Fruit fly (Drosophila melanogaster) whole organism, prepupa: Measurements from ENCODE around the gene CG16953.
A peak's percentile ranks its signal among the peaks of the same experiment; 100 is the strongest.

Experiments used
- CG11294 ChIP-seq: fragments of 200-800 bp; sonication (Bioruptor generic); IDR thresholded peaks from 2 replicates; pipeline ENCODE4 v1.3.6; 2022; ENCODE audit warnings: missing biosample characterization, missing genetic modification characterization
- CG11762 ChIP-seq: fragments of 200-800 bp; sonication (Bioruptor generic); optimal IDR thresholded peaks from 3 replicates; lab custom pipeline; 2016; ENCODE audit warnings: missing biosample characterization, missing genetic modification characterization; ENCODE audit not compliant: insufficient read depth
- CG11902 ChIP-seq: fragments of 200-800 bp; sonication (Bioruptor generic); optimal IDR thresholded peaks from 3 replicates; lab custom pipeline; 2016; ENCODE audit warnings: missing biosample characterization, missing genetic modification characterization
- CG15336 ChIP-seq: fragments of 200-800 bp; sonication (Bioruptor generic); IDR thresholded peaks from 2 replicates; pipeline ENCODE4 v1.3.6; 2022; ENCODE audit warnings: missing biosample characterization, missing genetic modification characterization
- CG16779 ChIP-seq: fragments of 200-800 bp; sonication (Bioruptor generic); optimal IDR thresholded peaks from 3 replicates; lab custom pipeline; 2017; ENCODE audit warnings: missing biosample characterization, mild to moderate bottlenecking, missing genetic modification characterization
- CG3032 ChIP-seq: fragments of 200-800 bp; optimal IDR thresholded peaks from 2 replicates; lab custom pipeline; 2019; ENCODE audit warnings: missing biosample characterization, mild to moderate bottlenecking, missing genetic modification characterization, moderate library complexity
- CG31627 ChIP-seq: fragments of 200-800 bp; sonication (Bioruptor generic); optimal IDR thresholded peaks from 3 replicates; lab custom pipeline; 2016; ENCODE audit warnings: missing biosample characterization, missing genetic modification characterization
- CG34406 ChIP-seq: fragments of 200-800 bp; sonication (Bioruptor generic); optimal IDR thresholded peaks from 3 replicates; lab custom pipeline; 2016; ENCODE audit warnings: missing biosample characterization, missing genetic modification characterization
- CG6163 ChIP-seq: fragments of 200-800 bp; sonication (Bioruptor generic); IDR thresholded peaks from 3 replicates; pipeline ENCODE4 v1.3.6; 2022; ENCODE audit warnings: missing biosample characterization, missing genetic modification characterization
- CG6792 ChIP-seq: fragments of 200-800 bp; sonication (Bioruptor generic); optimal IDR thresholded peaks from 3 replicates; lab custom pipeline; 2016; ENCODE audit warnings: missing biosample characterization, missing genetic modification characterization
- CG6854 ChIP-seq: fragments of 200-800 bp; sonication (Bioruptor generic); optimal IDR thresholded peaks from 2 replicates; lab custom pipeline; 2017; ENCODE audit warnings: missing biosample characterization, mild to moderate bottlenecking, missing genetic modification characterization
- CG8119 ChIP-seq: fragments of 200-800 bp; sonication (Bioruptor generic); IDR thresholded peaks from 3 replicates; pipeline ENCODE4 v1.3.6; 2022; ENCODE audit warnings: missing biosample characterization, missing genetic modification characterization
- CG8632 ChIP-seq: fragments of 200-800 bp; sonication (Bioruptor generic); optimal IDR thresholded peaks from 3 replicates; lab custom pipeline; 2016; ENCODE audit warnings: missing biosample characterization, missing genetic modification characterization
- Eip78C ChIP-seq: fragments of 200-800 bp; sonication (Bioruptor generic); peaks from one replicate; lab custom pipeline; 2016; ENCODE audit warnings: missing biosample characterization, missing genetic modification characterization
- Ets21C ChIP-seq: fragments of 200-800 bp; sonication (Bioruptor generic); optimal IDR thresholded peaks from 3 replicates; lab custom pipeline; 2016; ENCODE audit warnings: missing biosample characterization, missing genetic modification characterization
- Ets96B ChIP-seq: fragments of 200-800 bp; optimal IDR thresholded peaks from 2 replicates; lab custom pipeline; 2019; ENCODE audit warnings: missing biosample characterization, mild to moderate bottlenecking, missing genetic modification characterization, moderate library complexity
- Gug ChIP-seq: fragments of 200-800 bp; sonication (Bioruptor generic); IDR thresholded peaks from 2 replicates; pipeline ENCODE4 v1.3.6; 2022; ENCODE audit warnings: missing biosample characterization, missing genetic modification characterization
- Hr39 ChIP-seq: fragments of 200-800 bp; sonication (Bioruptor generic); optimal IDR thresholded peaks from 2 replicates; lab custom pipeline; 2016; ENCODE audit warnings: missing biosample characterization, missing genetic modification characterization
- Hr4 ChIP-seq: fragments of 200-800 bp; sonication (Bioruptor generic); optimal IDR thresholded peaks from 3 replicates; lab custom pipeline; 2016; ENCODE audit warnings: missing biosample characterization, missing genetic modification characterization
- Lpt ChIP-seq: fragments of 200-800 bp; sonication (Bioruptor generic); optimal IDR thresholded peaks from 3 replicates; lab custom pipeline; 2016; ENCODE audit warnings: missing biosample characterization, missing genetic modification characterization
- Met ChIP-seq: fragments of 200-800 bp; sonication (Bioruptor generic); optimal IDR thresholded peaks from 3 replicates; lab custom pipeline; 2016; ENCODE audit warnings: missing biosample characterization, missing genetic modification characterization
- Smox ChIP-seq: fragments of 200-800 bp; sonication (Bioruptor generic); optimal IDR thresholded peaks from 3 replicates; lab custom pipeline; 2016; ENCODE audit warnings: missing biosample characterization, missing genetic modification characterization
- Sox102F ChIP-seq: fragments of 200-800 bp; sonication (Bioruptor generic); optimal IDR thresholded peaks from 2 replicates; lab custom pipeline; 2016; ENCODE audit warnings: missing biosample characterization, mild to moderate bottlenecking, missing genetic modification characterization
- Sox14 ChIP-seq: fragments of 200-800 bp; sonication (Bioruptor generic); optimal IDR thresholded peaks from 3 replicates; lab custom pipeline; 2016; ENCODE audit warnings: missing biosample characterization, missing genetic modification characterization
- Sox15 ChIP-seq: fragments of 200-800 bp; sonication (Bioruptor generic); optimal IDR thresholded peaks from 3 replicates; lab custom pipeline; 2016; ENCODE audit warnings: missing biosample characterization, missing genetic modification characterization
- acj6 ChIP-seq: fragments of 200-800 bp; sonication (Bioruptor generic); optimal IDR thresholded peaks from 3 replicates; lab custom pipeline; 2016; ENCODE audit warnings: missing biosample characterization, missing genetic modification characterization
- esn ChIP-seq: fragments of 200-800 bp; sonication (Bioruptor generic); optimal IDR thresholded peaks from 2 replicates; lab custom pipeline; 2016; ENCODE audit warnings: missing biosample characterization, mild to moderate bottlenecking, missing genetic modification characterization, moderate library complexity
- fd59A ChIP-seq: fragments of 200-800 bp; sonication (Bioruptor generic); optimal IDR thresholded peaks from 2 replicates; lab custom pipeline; 2017; ENCODE audit warnings: missing biosample characterization, mild to moderate bottlenecking, missing genetic modification characterization, missing genetic modification reagents
- fd85E ChIP-seq: fragments of 200-800 bp; sonication (Bioruptor generic); optimal IDR thresholded peaks from 3 replicates; lab custom pipeline; 2016; ENCODE audit warnings: missing biosample characterization, missing genetic modification characterization
- lz ChIP-seq: fragments of 200-800 bp; sonication (Bioruptor generic); optimal IDR thresholded peaks from 3 replicates; lab custom pipeline; 2016; ENCODE audit warnings: missing biosample characterization, missing genetic modification characterization
- net ChIP-seq: fragments of 200-800 bp; sonication (Bioruptor generic); optimal IDR thresholded peaks from 3 replicates; lab custom pipeline; 2016; ENCODE audit warnings: missing biosample characterization, missing genetic modification characterization
- salr ChIP-seq, 2 experiments: fragments of 200-800 bp; sonication (Bioruptor generic); optimal IDR thresholded peaks; 3 replicates each; lab custom pipeline; 2016 to 2018; ENCODE audit warnings: missing biosample characterization in 2 of 2, missing genetic modification characterization in 2 of 2, mild to moderate bottlenecking in 1 of 2
- spab ChIP-seq: fragments of 200-800 bp; sonication (Bioruptor generic); optimal IDR thresholded peaks from 2 replicates; lab custom pipeline; 2017; ENCODE audit warnings: missing biosample characterization, mild to moderate bottlenecking, missing genetic modification characterization, missing genetic modification reagents
- ss ChIP-seq, 2 experiments: fragments of 200-800 bp; sonication (Bioruptor generic); optimal IDR thresholded peaks; 2 replicates in 1 of 2; 3 replicates in 1 of 2; lab custom pipeline; 2017 to 2018; ENCODE audit warnings: mild to moderate bottlenecking in 2 of 2, missing biosample characterization in 2 of 2, missing genetic modification characterization in 2 of 2, moderate library complexity in 1 of 2
- svp ChIP-seq: fragments of 200-800 bp; sonication (Bioruptor generic); peaks from one replicate; lab custom pipeline; 2016; ENCODE audit warnings: missing biosample characterization, missing genetic modification characterization
- topi ChIP-seq: fragments of 200-800 bp; sonication (Bioruptor generic); optimal IDR thresholded peaks from 3 replicates; lab custom pipeline; 2016; ENCODE audit warnings: missing biosample characterization, missing genetic modification characterization
- vri ChIP-seq: fragments of 200-800 bp; sonication (Bioruptor generic); optimal IDR thresholded peaks from 3 replicates; lab custom pipeline; 2016; ENCODE audit warnings: missing biosample characterization, mild to moderate bottlenecking, missing genetic modification characterization

CG16953 gene

dm6 chr3R:20585566-20585965 is at the start of gene CG16953:
TSS of gene CG16953 (minus strand) at chr3R:20585833.
- TF ChIP-seq CG6792 (no peak), Eip78C (GFP tag; lab: Kevin White, UChicago) (peak; percentile 30), CG6854 (peak; percentile 14), Sox14 (peak; percentile 64)
- TF ChIP-seq, all 60 proteins: peak for 3

DNA sequence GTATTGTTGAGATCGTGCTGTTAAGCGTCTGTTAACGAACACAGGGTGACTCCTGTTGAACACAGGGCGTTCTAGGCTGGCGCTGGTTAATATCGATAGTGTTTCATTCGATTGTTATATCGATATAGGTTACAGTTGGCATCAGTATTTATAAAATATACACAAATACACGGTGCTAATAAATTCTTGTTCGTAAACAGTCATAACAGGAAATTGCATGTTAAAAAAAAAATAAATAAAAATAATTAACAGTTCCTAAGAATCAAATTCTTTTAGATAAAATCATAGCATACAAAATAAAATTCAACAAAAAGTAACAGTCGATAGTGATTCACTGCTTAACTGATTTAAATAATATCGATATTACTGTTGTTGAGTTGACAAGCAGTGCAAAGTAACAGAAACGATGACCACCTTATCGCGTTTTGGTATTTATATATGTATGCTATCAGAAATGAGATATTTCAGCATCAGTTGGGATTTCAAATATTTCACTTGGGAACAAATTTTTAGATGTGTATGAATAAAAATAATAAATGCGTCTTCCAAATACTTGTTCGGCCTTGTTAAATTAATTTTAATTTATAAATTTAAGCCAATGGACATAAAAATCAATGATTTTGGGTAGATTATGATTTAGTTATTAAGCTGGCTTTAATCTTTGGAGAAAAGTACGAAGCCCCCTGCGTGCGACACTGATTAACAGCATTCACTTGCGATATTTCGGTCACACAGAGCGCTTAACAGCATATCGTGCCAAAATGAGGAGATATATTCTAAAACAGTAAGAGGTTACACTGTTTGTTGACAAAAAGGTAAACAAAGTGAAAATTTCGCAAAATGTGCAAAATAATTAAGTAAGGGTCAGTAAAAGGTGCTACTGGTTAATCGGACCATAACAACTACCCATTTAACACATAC is 49.3 kb upstream of the CG16953 start, which contains the start of the genes Pi3K92E and Lrrk:
Gene Pi3K92E, minus strand, starts transcription at position 59 of the 921 bp plus-strand sequence.
Gene Lrrk, plus strand, starts transcription at position 807 of the 921 bp plus-strand sequence.
- peak; percentile 48; the same call in 2 of the 3 replicates for TF ChIP-seq CG6163 (GFP tag; lab: Robert Waterston, UW)
- peak in 1 of 2 experiments; percentile 40 for TF ChIP-seq salr (GFP tag; optimal IDR thresholded peaks at IDR 0.05; lab: Kevin White, UChicago)
- TF ChIP-seq spab: no peak
- no peak for TF ChIP-seq net (GFP tag; lab: Kevin White, UChicago)
- TF ChIP-seq CG11762 (GFP tag; lab: Kevin White, UChicago): peak; percentile 14
- peak; percentile 20 for TF ChIP-seq fd85E
- no peak for TF ChIP-seq CG34406 (GFP tag; lab: Kevin White, UChicago)
- TF ChIP-seq CG8119 (GFP tag; lab: Robert Waterston, UW): no peak
- TF ChIP-seq Eip78C (GFP tag; lab: Kevin White, UChicago): peak; percentile 50
- TF ChIP-seq topi: peak; percentile 18
- TF ChIP-seq CG31627 (GFP tag; lab: Kevin White, UChicago): no peak

DNA sequence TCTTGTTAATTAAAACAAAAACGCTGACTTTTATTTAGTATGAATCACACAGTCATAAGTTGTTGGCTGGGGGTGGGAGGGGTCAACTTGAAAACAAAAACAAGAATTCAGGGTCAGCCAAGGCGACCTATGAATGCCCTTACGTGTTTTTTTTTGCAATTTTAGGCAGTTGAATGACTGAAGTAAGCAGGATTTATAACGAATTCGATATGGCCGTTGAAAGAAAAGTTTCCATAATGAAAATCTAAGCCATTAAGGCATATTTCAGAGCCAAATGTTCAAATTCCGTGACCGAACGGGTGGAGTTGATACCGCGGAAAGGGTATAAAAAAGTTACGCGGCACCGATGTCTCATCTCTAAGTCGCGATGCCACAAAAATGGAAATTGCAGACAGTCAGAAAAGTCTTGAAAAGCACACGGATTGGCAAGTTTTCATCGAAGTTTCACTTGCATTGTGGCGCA is 48.4 kb upstream of the CG16953 start:
- peak; percentile 90 for TF ChIP-seq Sox14
- peak; percentile 49 for TF ChIP-seq Gug (GFP tag; lab: Robert Waterston, UW)
- peak; percentile 77 for TF ChIP-seq CG6792
- no peak for TF ChIP-seq ss (GFP tag; optimal IDR thresholded peaks at IDR 0.05; lab: Kevin White, UChicago)
- peak; percentile 84 for TF ChIP-seq Hr39 (GFP tag; lab: Kevin White, UChicago)
- TF ChIP-seq CG16779 (tag; lab: Kevin White, UChicago): no peak
- peak; percentile 97 for TF ChIP-seq svp (GFP tag; lab: Kevin White, UChicago)
- TF ChIP-seq Smox (GFP tag; lab: Kevin White, UChicago): no peak
- TF ChIP-seq Sox15 (GFP tag; lab: Kevin White, UChicago): peak; percentile 53
- TF ChIP-seq Ets21C (GFP tag; lab: Kevin White, UChicago): peak; percentile 68
- peak; percentile 54 for TF ChIP-seq CG3032
- TF ChIP-seq vri (GFP tag; lab: Kevin White, UChicago): no peak
- peak; percentile 86 for TF ChIP-seq esn (GFP tag; lab: Kevin White, UChicago)
- TF ChIP-seq acj6 (GFP tag; lab: Kevin White, UChicago): peak; percentile 78
- TF ChIP-seq Sox102F (GFP tag; lab: Kevin White, UChicago): no peak
- TF ChIP-seq CG11902 (GFP tag; lab: Kevin White, UChicago): peak; percentile 54
- no peak for TF ChIP-seq CG8632 (GFP tag; lab: Kevin White, UChicago)
- peak; percentile 39 for TF ChIP-seq fd59A (GFP tag; lab: Kevin White, UChicago)
- peak; percentile 80 for TF ChIP-seq Hr4 (GFP tag; lab: Kevin White, UChicago)
- peak; percentile 34 for TF ChIP-seq Eip78C (GFP tag; lab: Kevin White, UChicago)
- no peak for TF ChIP-seq Met (GFP tag; lab: Kevin White, UChicago)
- TF ChIP-seq CG31627 (GFP tag; lab: Kevin White, UChicago): peak; percentile 77
- peak; percentile 60 for TF ChIP-seq CG11294
- peak; percentile 81 for TF ChIP-seq lz
- no peak for TF ChIP-seq Lpt (GFP tag; lab: Kevin White, UChicago)
- TF ChIP-seq CG15336 (GFP tag; lab: Robert Waterston, UW): peak; percentile 79; the same call in 1 of the 2 replicates
- TF ChIP-seq CG6163 (GFP tag; lab: Robert Waterston, UW): peak; percentile 74; the same call in 2 of the 3 replicates
- peak; percentile 79 for TF ChIP-seq CG8119 (GFP tag; lab: Robert Waterston, UW)
- peak; percentile 37 for TF ChIP-seq fd85E
- peak; percentile 54 for TF ChIP-seq CG11762 (GFP tag; lab: Kevin White, UChicago)
- no peak for TF ChIP-seq Ets96B (tag; lab: Kevin White, UChicago)
